Fruit fly (Drosophila melanogaster) whole organism, wandering third instar larva: Measurements from ENCODE around the gene Lsm12a.

Experiments
- Hr78 ChIP-seq: fragments of >200 bp; optimal IDR thresholded peaks from 2 replicates; lab custom pipeline; 2017; ENCODE audit warnings: missing biosample characterization, missing genetic modification characterization
- OdsH ChIP-seq: fragments of 200-800 bp; sonication (Bioruptor generic); optimal IDR thresholded peaks from 2 replicates; lab custom pipeline; 2016; ENCODE audit warnings: missing biosample characterization, mild to moderate bottlenecking, missing genetic modification characterization
- brk ChIP-seq: fragments of 200-800 bp; sonication (Bioruptor generic); optimal IDR thresholded peaks from 2 replicates; lab custom pipeline; 2016; ENCODE audit warnings: missing biosample characterization, mild to moderate bottlenecking, missing genetic modification characterization
- tai ChIP-seq: sonication (Bioruptor generic); optimal IDR thresholded peaks from 2 replicates; lab custom pipeline; 2016; ENCODE audit warnings: missing biosample characterization, missing genetic modification characterization
- woc ChIP-seq: sonication (Bioruptor generic); optimal IDR thresholded peaks from 2 replicates; lab custom pipeline; 2016; ENCODE audit warnings: missing biosample characterization, mild to moderate bottlenecking, missing genetic modification characterization

dm6 chrX:11993279-11993678, 25.2 kb upstream of the Lsm12a start:
- TF ChIP-seq OdsH (no peak), tai (no peak), woc (GFP tag; lab: Kevin White, UChicago) (no peak), Hr78 (GFP tag; lab: Kevin White, UChicago) (no peak), brk (GFP tag; lab: Kevin White, UChicago) (no peak)
